Worm (Caenorhabditis elegans) whole organism, L3 larva: Measurements from ENCODE around the gene twk-32.

Experiments used
- R02D3.7 ChIP-seq: fragments of 150-350 bp; optimal IDR thresholded peaks from 2 replicates; lab custom pipeline; 2014; ENCODE audit warnings: missing biosample characterization, missing genetic modification characterization
- ZK546.5 ChIP-seq: sonication (generic microtip); optimal IDR thresholded peaks from 2 replicates; lab custom pipeline; 2017; ENCODE audit warnings: missing biosample characterization, missing genetic modification characterization
- ceh-16 ChIP-seq: sonication (generic microtip); optimal IDR thresholded peaks from 2 replicates; lab custom pipeline; 2017; ENCODE audit warnings: missing biosample characterization, missing genetic modification characterization
- ceh-28 ChIP-seq: fragments of 150-350 bp; optimal IDR thresholded peaks from 2 replicates; lab custom pipeline; 2014; ENCODE audit warnings: missing biosample characterization, missing genetic modification reagents, missing genetic modification characterization
- ceh-82 ChIP-seq: fragments of 150-350 bp; optimal IDR thresholded peaks from 2 replicates; lab custom pipeline; 2014; ENCODE audit warnings: missing biosample characterization, missing genetic modification characterization
- ceh-9 ChIP-seq: sonication (generic microtip); optimal IDR thresholded peaks from 2 replicates; lab custom pipeline; 2018; ENCODE audit warnings: missing biosample characterization, missing genetic modification characterization
- daf-12 ChIP-seq: fragments of 150-350 bp; optimal IDR thresholded peaks from 2 replicates; lab custom pipeline; 2014; ENCODE audit warnings: missing biosample characterization, missing genetic modification reagents, missing genetic modification characterization
- egl-5 ChIP-seq: fragments of 150-350 bp; optimal IDR thresholded peaks from 2 replicates; lab custom pipeline; 2017; ENCODE audit warnings: missing biosample characterization, missing genetic modification reagents, missing genetic modification characterization, inconsistent platforms
- elt-2 ChIP-seq: sonication (generic microtip); optimal IDR thresholded peaks from 2 replicates; lab custom pipeline; 2016; ENCODE audit warnings: missing genetic modification reagents, mild to moderate bottlenecking, missing genetic modification characterization, missing compliant biosample characterization
- elt-3 ChIP-seq, 3 experiments: fragments of 150-350 bp in 1 of 3; sonication (generic microtip) in 2 of 3; optimal IDR thresholded peaks; 2 replicates in 2 of 3; 4 replicates in 1 of 3; lab custom pipeline; 2014 to 2017; ENCODE audit warnings: missing biosample characterization in 3 of 3, missing genetic modification characterization in 3 of 3
- fkh-10 ChIP-seq: sonication (generic microtip); optimal IDR thresholded peaks from 2 replicates; lab custom pipeline; 2017; ENCODE audit warnings: missing biosample characterization, missing genetic modification reagents, missing genetic modification characterization
- fos-1 ChIP-seq: fragments of 150-350 bp; optimal IDR thresholded peaks from 2 replicates; lab custom pipeline; 2014; ENCODE audit warnings: missing biosample characterization, missing genetic modification characterization
- jun-1 ChIP-seq: fragments of 150-350 bp; optimal IDR thresholded peaks from 2 replicates; lab custom pipeline; 2014; ENCODE audit warnings: missing biosample characterization, missing genetic modification reagents, missing genetic modification characterization
- lin-15B ChIP-seq: fragments of 150-350 bp; optimal IDR thresholded peaks from 2 replicates; lab custom pipeline; 2014; ENCODE audit warnings: missing biosample characterization, missing genetic modification characterization
- lin-39 ChIP-seq: fragments of 150-350 bp; optimal IDR thresholded peaks from 2 replicates; lab custom pipeline; 2018; ENCODE audit warnings: missing biosample characterization, missing genetic modification reagents, missing genetic modification characterization
- lsy-12 ChIP-seq: sonication (generic microtip); optimal IDR thresholded peaks from 2 replicates; lab custom pipeline; 2016; ENCODE audit warnings: mild to moderate bottlenecking, missing genetic modification characterization, missing compliant biosample characterization
- mdl-1 ChIP-seq: fragments of 150-350 bp; optimal IDR thresholded peaks from 2 replicates; lab custom pipeline; 2014; ENCODE audit warnings: missing biosample characterization, missing genetic modification characterization
- nfya-1 ChIP-seq: sonication (generic microtip); optimal IDR thresholded peaks from 2 replicates; lab custom pipeline; 2017; ENCODE audit warnings: missing genetic modification characterization, mild to moderate bottlenecking, missing compliant biosample characterization, antibody characterized with exemption, moderate library complexity; ENCODE audit not compliant: insufficient read depth
- nhr-11 ChIP-seq: fragments of 150-350 bp; optimal IDR thresholded peaks from 2 replicates; lab custom pipeline; 2014; ENCODE audit warnings: missing biosample characterization, missing genetic modification characterization
- nhr-25 ChIP-seq: sonication (generic microtip); optimal IDR thresholded peaks from 2 replicates; lab custom pipeline; 2017; ENCODE audit warnings: missing biosample characterization, missing genetic modification characterization
- nhr-28 ChIP-seq: fragments of 150-350 bp; optimal IDR thresholded peaks from 2 replicates; lab custom pipeline; 2014; ENCODE audit warnings: missing biosample characterization, missing genetic modification characterization
- nhr-43 ChIP-seq: sonication (generic microtip); optimal IDR thresholded peaks from 2 replicates; lab custom pipeline; 2016; ENCODE audit warnings: mild to moderate bottlenecking, missing genetic modification characterization, missing compliant biosample characterization; ENCODE audit not compliant: poor library complexity, severe bottlenecking
- nhr-67 ChIP-seq: fragments of 150-350 bp; optimal IDR thresholded peaks from 2 replicates; lab custom pipeline; 2014; ENCODE audit warnings: missing biosample characterization, missing genetic modification characterization
- nhr-76 ChIP-seq: fragments of 150-350 bp; sonication (generic microtip); optimal IDR thresholded peaks from 5 replicates; lab custom pipeline; 2014; ENCODE audit warnings: missing biosample characterization, missing genetic modification characterization
- pqm-1 ChIP-seq: fragments of 150-350 bp; optimal IDR thresholded peaks from 2 replicates; lab custom pipeline; 2017; ENCODE audit warnings: missing biosample characterization, missing genetic modification characterization, inconsistent platforms
- sea-2 ChIP-seq: fragments of 150-350 bp; sonication (generic microtip); optimal IDR thresholded peaks from 4 replicates; lab custom pipeline; 2014; ENCODE audit warnings: missing biosample characterization, missing genetic modification reagents, missing genetic modification characterization
- skn-1 ChIP-seq: fragments of 150-350 bp; optimal IDR thresholded peaks from 2 replicates; lab custom pipeline; 2014; ENCODE audit warnings: missing biosample characterization, missing genetic modification characterization
- snpc-4 ChIP-seq: fragments of 150-350 bp; optimal IDR thresholded peaks from 2 replicates; lab custom pipeline; 2014; ENCODE audit warnings: missing biosample characterization, missing genetic modification characterization
- unc-39 ChIP-seq: sonication (generic microtip); optimal IDR thresholded peaks from 4 replicates; lab custom pipeline; 2017; ENCODE audit warnings: missing biosample characterization, missing genetic modification characterization
- unc-62 ChIP-seq: fragments of 150-350 bp; sonication (generic microtip); optimal IDR thresholded peaks from 4 replicates; lab custom pipeline; 2014; ENCODE audit warnings: missing biosample characterization, missing genetic modification reagents, missing genetic modification characterization
- zag-1 ChIP-seq: fragments of 150-350 bp; optimal IDR thresholded peaks from 2 replicates; lab custom pipeline; 2014; ENCODE audit warnings: missing biosample characterization, missing genetic modification characterization
- ztf-11 ChIP-seq: fragments of 150-350 bp; optimal IDR thresholded peaks from 2 replicates; lab custom pipeline; 2014; ENCODE audit warnings: missing biosample characterization, missing genetic modification characterization
- ztf-4 ChIP-seq: fragments of 150-350 bp; optimal IDR thresholded peaks from 2 replicates; lab custom pipeline; 2014; ENCODE audit warnings: missing biosample characterization, missing genetic modification characterization

Gene twk-32

DNA sequence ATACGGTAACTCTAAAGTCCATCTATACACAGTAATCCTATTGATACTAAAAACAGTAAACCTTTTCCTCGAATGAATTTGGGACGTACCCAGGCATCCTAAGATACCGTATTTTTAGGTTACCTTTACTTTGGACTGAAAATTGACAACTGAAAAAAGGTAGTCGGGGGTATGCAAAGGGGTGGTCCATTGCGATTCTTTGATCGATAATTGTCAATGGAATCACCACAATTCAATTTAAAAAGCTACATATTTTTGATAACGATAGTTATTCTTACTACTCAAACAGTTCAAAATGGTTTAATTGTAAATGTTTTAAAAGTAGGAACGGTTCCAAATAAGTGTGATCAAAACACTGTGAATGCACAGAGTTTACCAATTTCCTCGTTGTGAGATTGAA is 37.5 kb downstream of the twk-32 start, which contains the start of gene srx-129:
Gene srx-129 (plus strand): TSS at position 301 of the 400 bp plus-strand sequence.
- no peak for TF ChIP-seq ceh-9 (tag; lab: Kevin White, UChicago)
- no peak for TF ChIP-seq nhr-25 (tag; lab: Kevin White, UChicago)
- TF ChIP-seq elt-2 (tag; lab: Kevin White, UChicago): no peak
- TF ChIP-seq ceh-28 (tag; lab: Kevin White, UChicago): no peak
- TF ChIP-seq ZK546.5: no peak
- no peak for TF ChIP-seq elt-3 (tag; optimal IDR thresholded peaks at IDR 0.05; lab: Kevin White, UChicago)
- no peak for TF ChIP-seq jun-1 (tag; lab: Kevin White, UChicago)
- TF ChIP-seq pqm-1 (tag; lab: Kevin White, UChicago): no peak
- no peak for TF ChIP-seq lin-15B (tag; lab: Kevin White, UChicago)
- no peak for TF ChIP-seq lsy-12 (tag; lab: Kevin White, UChicago)
- TF ChIP-seq daf-12 (tag; lab: Kevin White, UChicago): no peak
- TF ChIP-seq ztf-4 (tag; lab: Kevin White, UChicago): no peak
- no peak for TF ChIP-seq nhr-76 (tag; lab: Kevin White, UChicago)
- TF ChIP-seq unc-39 (tag; lab: Kevin White, UChicago): no peak

ce11 chrV:13837173-13837572 is 40.7 kb downstream of the twk-32 start, which contains the start of gene srx-128:
Gene srx-128, plus strand, starts transcription at chrV:13837473.
- no peak for TF ChIP-seq snpc-4
- TF ChIP-seq lin-15B (tag; lab: Kevin White, UChicago): no peak
- TF ChIP-seq fos-1 (tag; lab: Kevin White, UChicago): no peak

DNA sequence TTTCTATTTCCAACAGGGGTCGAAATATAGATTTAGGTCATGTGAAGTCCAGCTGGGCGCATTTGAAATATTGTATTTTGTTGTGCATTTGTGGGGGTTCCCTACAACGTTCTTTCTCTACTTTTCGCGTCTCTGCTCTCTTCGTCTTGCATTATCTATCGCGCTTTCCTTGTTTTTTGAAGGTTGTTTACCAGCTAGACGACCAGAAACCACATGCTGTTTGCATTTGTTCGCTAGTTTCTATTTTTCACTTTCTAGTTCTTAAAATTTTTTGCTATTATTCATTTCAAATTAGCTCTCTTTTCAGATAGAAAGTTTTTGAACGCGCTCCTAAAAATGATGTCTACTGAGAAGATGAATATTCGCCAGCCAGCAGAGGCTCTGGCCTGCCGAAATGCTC is 43.0 kb downstream of the twk-32 start, which contains the start of gene F55B12.10:
Gene F55B12.10 (plus strand): TSS at position 301 of the 400 bp plus-strand sequence.
- TF ChIP-seq skn-1 (tag; lab: Kevin White, UChicago): no peak
- TF ChIP-seq ceh-9 (tag; lab: Kevin White, UChicago): no peak
- TF ChIP-seq lin-15B (tag; lab: Kevin White, UChicago): no peak
- TF ChIP-seq nhr-28 (tag; lab: Kevin White, UChicago): no peak
- TF ChIP-seq nhr-11 (tag; lab: Kevin White, UChicago): no peak
- TF ChIP-seq ZK546.5: no peak
- no peak for TF ChIP-seq ceh-82 (tag; lab: Kevin White, UChicago)
- no peak for TF ChIP-seq ceh-28 (tag; lab: Kevin White, UChicago)
- no peak for TF ChIP-seq zag-1
- no peak for TF ChIP-seq elt-3 (tag; optimal IDR thresholded peaks at IDR 0.05; lab: Kevin White, UChicago)
- no peak for TF ChIP-seq jun-1 (tag; lab: Kevin White, UChicago)
- no peak for TF ChIP-seq unc-62 (GFP tag; lab: Kevin White, UChicago)
- no peak for TF ChIP-seq nhr-67 (tag; lab: Kevin White, UChicago)
- TF ChIP-seq unc-39 (tag; lab: Kevin White, UChicago): no peak
- no peak for TF ChIP-seq lin-39 (tag; lab: Kevin White, UChicago)
- no peak for TF ChIP-seq R02D3.7 (tag; lab: Kevin White, UChicago)
- TF ChIP-seq, all 47 proteins: peak for 0

DNA sequence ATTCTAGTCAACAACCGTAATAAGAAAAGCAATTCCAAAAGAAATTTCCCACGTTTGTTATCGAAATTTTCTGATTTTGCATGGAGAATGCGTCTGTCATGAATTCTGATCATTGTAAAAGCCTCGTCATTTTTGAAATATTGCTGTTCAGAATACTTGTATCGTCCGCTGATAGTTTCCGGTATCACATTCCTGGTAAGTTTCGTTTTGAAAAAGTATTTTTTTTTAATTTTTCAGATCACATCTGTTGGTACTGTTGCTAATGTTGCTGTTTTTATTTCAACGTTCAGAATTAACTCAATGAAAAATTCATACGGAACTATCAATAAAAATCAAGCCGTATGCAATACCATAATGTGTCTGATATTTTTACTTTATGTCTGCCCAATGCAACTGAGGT is 44.5 kb downstream of the twk-32 start, which contains the start of gene srx-17:
Gene srx-17 (plus strand): TSS at position 301 of the 400 bp plus-strand sequence.
- no peak for TF ChIP-seq ceh-16 (tag; lab: Kevin White, UChicago)
- no peak for TF ChIP-seq egl-5 (tag; lab: Kevin White, UChicago)
- TF ChIP-seq ceh-9 (tag; lab: Kevin White, UChicago): no peak
- TF ChIP-seq nhr-43 (tag; lab: Kevin White, UChicago): no peak
- TF ChIP-seq ceh-82 (tag; lab: Kevin White, UChicago): no peak
- no peak for TF ChIP-seq ZK546.5
- no peak for TF ChIP-seq nhr-76 (tag; lab: Kevin White, UChicago)
- no peak for TF ChIP-seq ztf-11
- no peak for TF ChIP-seq elt-3 (tag; optimal IDR thresholded peaks at IDR 0.05; lab: Kevin White, UChicago)
- TF ChIP-seq unc-62 (GFP tag; lab: Kevin White, UChicago): no peak
- TF ChIP-seq snpc-4: no peak
- no peak for TF ChIP-seq sea-2 (GFP tag; lab: Kevin White, UChicago)
- TF ChIP-seq fkh-10 (GFP tag; lab: Kevin White, UChicago): no peak
- TF ChIP-seq lin-15B (tag; lab: Kevin White, UChicago): no peak
- TF ChIP-seq nhr-25 (tag; lab: Kevin White, UChicago): no peak
- TF ChIP-seq daf-12 (tag; lab: Kevin White, UChicago): no peak
- TF ChIP-seq nfya-1 (tag; lab: Kevin White, UChicago): no peak
- TF ChIP-seq jun-1 (tag; lab: Kevin White, UChicago): no peak
- TF ChIP-seq nhr-11 (tag; lab: Kevin White, UChicago): no peak
- TF ChIP-seq mdl-1 (tag; lab: Kevin White, UChicago): no peak
